Worm (Caenorhabditis elegans): ENCODE results near the gene C07H4.1.

C07H4.1 gene

ce11 chrII:9054604-9055003 is 38.9 kb downstream of the C07H4.1 start, which contains the start of gene chmp-7 (continued):
- no peak for TF ChIP-seq ztf-7 (tag; optimal IDR thresholded peaks at IDR 0.05)
- TF ChIP-seq F49E8.2 (tag; optimal IDR thresholded peaks at IDR 0.05; ENCODE audit: borderline replicate concordance): no peak
- TF ChIP-seq set-16 (GFP tag; IDR thresholded peaks at IDR 0.05): no peak
- peak; percentile 74 for TF ChIP-seq rbr-2 (tag; optimal IDR thresholded peaks at IDR 0.05)
- TF ChIP-seq mdt-29 (GFP tag; IDR thresholded peaks at IDR 0.05): no peak
- TF ChIP-seq mep-1 (tag; optimal IDR thresholded peaks at IDR 0.05): peak; percentile 92
- no peak for TF ChIP-seq ces-1 (GFP tag; optimal IDR thresholded peaks at IDR 0.05)
- TF ChIP-seq gei-8 (GFP tag; optimal IDR thresholded peaks at IDR 0.05): no peak
- TF ChIP-seq zip-11 (GFP tag; IDR thresholded peaks at IDR 0.05): no peak
- no peak for TF ChIP-seq egl-27 (tag; optimal IDR thresholded peaks at IDR 0.05)
- no peak for TF ChIP-seq Y5F2A.4 (GFP tag; optimal IDR thresholded peaks at IDR 0.05)
- no peak for TF ChIP-seq sdz-12 (GFP tag; optimal IDR thresholded peaks at IDR 0.05)
- TF ChIP-seq pha-4 (GFP tag; IDR thresholded peaks at IDR 0.05): no peak
- TF ChIP-seq pha-4 (tag; optimal IDR thresholded peaks at IDR 0.05): peak; percentile 89
- TF ChIP-seq madf-9 (GFP tag; conservative IDR thresholded peaks at IDR 0.05): no peak
- TF ChIP-seq hlh-11 (tag; optimal IDR thresholded peaks at IDR 0.05): peak; percentile 74
- TF ChIP-seq aly-2 (tag; optimal IDR thresholded peaks at IDR 0.05): no peak
- TF ChIP-seq ama-1 (optimal IDR thresholded peaks at IDR 0.05): peak; percentile 71
- TF ChIP-seq daf-12 (tag; optimal IDR thresholded peaks at IDR 0.05): no peak
- no peak for TF ChIP-seq zag-1 (tag; optimal IDR thresholded peaks at IDR 0.05)
- TF ChIP-seq lin-13 (GFP tag; optimal IDR thresholded peaks at IDR 0.05): peak; percentile 84
- peak; percentile 50; the same call in 1 of the 2 replicates for TF ChIP-seq ctbp-1 (GFP tag; IDR thresholded peaks at IDR 0.05)

- no peak for TF ChIP-seq gei-8 (GFP tag; optimal IDR thresholded peaks at IDR 0.05)
- TF ChIP-seq aha-1 (tag): peak; percentile 35
- TF ChIP-seq madf-5 (GFP tag; IDR thresholded peaks at IDR 0.05): no peak
- no peak for TF ChIP-seq lin-39 (tag; optimal IDR thresholded peaks at IDR 0.05)
Measured at ce11 chrII:9053564-9053963, 39.9 kb downstream of the C07H4.1 start, which contains the start of gene T24B8.7. T24B8.7 (minus strand) TSS chrII:9053664.

ce11 chrII:9042059-9042458 is 51.4 kb downstream of the C07H4.1 start:
- TF ChIP-seq nhr-77 (tag; optimal IDR thresholded peaks at IDR 0.05) (peak; percentile 10), pqm-1 (tag; optimal IDR thresholded peaks at IDR 0.05) (peak; percentile 67), zag-1 (tag; optimal IDR thresholded peaks at IDR 0.05) (no peak), aha-1 (tag) (no peak), madf-9 (GFP tag; conservative IDR thresholded peaks at IDR 0.05) (no peak), nhr-28 (tag; optimal IDR thresholded peaks at IDR 0.05) (peak; percentile 0)

ce11 chrII:9041306-9041705 is 52.2 kb downstream of the C07H4.1 start, which contains the start of gene F37B12.3:
F37B12.3 (minus strand) TSS chrII:9041406.
- no peak for TF ChIP-seq F10B5.3 (tag; optimal IDR thresholded peaks at IDR 0.05)
- TF ChIP-seq hlh-30 (tag; optimal IDR thresholded peaks at IDR 0.05; ENCODE audit: insufficient read depth): no peak
- no peak for TF ChIP-seq hlh-11 (tag; optimal IDR thresholded peaks at IDR 0.05)
- TF ChIP-seq dpl-1 (GFP tag; optimal IDR thresholded peaks at IDR 0.05): no peak
- no peak for TF ChIP-seq spr-1 (tag; optimal IDR thresholded peaks at IDR 0.05)
- no peak for TF ChIP-seq ces-1 (GFP tag; optimal IDR thresholded peaks at IDR 0.05)
- no peak for TF ChIP-seq saeg-2 (GFP tag; IDR thresholded peaks at IDR 0.05)
- no peak for TF ChIP-seq mdt-29 (GFP tag; IDR thresholded peaks at IDR 0.05)

Measured in whole organism, L4 larva.